Fruit fly (Drosophila melanogaster) whole organism, pupa: ENCODE results near the gene Tspo.

Experiments used
- CG10348 ChIP-seq: fragments of 200-800 bp; sonication (Bioruptor generic); IDR thresholded peaks from 2 replicates; pipeline ENCODE4 v1.3.6; 2022; ENCODE audit warnings: missing biosample characterization, missing genetic modification characterization
- CG13204 ChIP-seq: fragments of 200-800 bp; sonication (Bioruptor generic); optimal IDR thresholded peaks from 2 replicates; lab custom pipeline; 2018; ENCODE audit warnings: missing biosample characterization, mild to moderate bottlenecking, missing genetic modification characterization, moderate library complexity
- CG14655 ChIP-seq: fragments of 200-800 bp; sonication (Bioruptor generic); optimal IDR thresholded peaks from 3 replicates; lab custom pipeline; 2017; ENCODE audit warnings: mild to moderate bottlenecking, missing biosample characterization, missing genetic modification reagents, missing genetic modification characterization
- CG15710 ChIP-seq: fragments of 200-800 bp; sonication (Bioruptor generic); optimal IDR thresholded peaks from 2 replicates; lab custom pipeline; 2018; ENCODE audit warnings: missing biosample characterization, mild to moderate bottlenecking, missing genetic modification characterization, moderate library complexity
- CG17806 ChIP-seq: fragments of 200-800 bp; sonication (Bioruptor generic); optimal IDR thresholded peaks from 2 replicates; lab custom pipeline; 2018; ENCODE audit warnings: missing biosample characterization, mild to moderate bottlenecking, missing genetic modification characterization, moderate library complexity
- CG8159 ChIP-seq: fragments of 200-800 bp; sonication (Bioruptor generic); optimal IDR thresholded peaks from 3 replicates; lab custom pipeline; 2018; ENCODE audit warnings: missing biosample characterization, mild to moderate bottlenecking, missing genetic modification characterization, moderate library complexity
- CG8301 ChIP-seq: fragments of 200-800 bp; sonication (Bioruptor generic); optimal IDR thresholded peaks from 2 replicates; lab custom pipeline; 2018; ENCODE audit warnings: missing biosample characterization, mild to moderate bottlenecking, missing genetic modification characterization
- D1 ChIP-seq: fragments of 200-800 bp; sonication (Bioruptor generic); optimal IDR thresholded peaks from 2 replicates; lab custom pipeline; 2018; ENCODE audit warnings: missing biosample characterization, mild to moderate bottlenecking, missing genetic modification characterization, moderate library complexity
- EcR ChIP-seq: fragments of 200-800 bp; sonication (Bioruptor generic); optimal IDR thresholded peaks from 3 replicates; lab custom pipeline; 2019; ENCODE audit warnings: missing biosample characterization, missing genetic modification characterization, mild to moderate bottlenecking, moderate library complexity, missing genetic modification reagents
- Pif1B ChIP-seq: fragments of 200-800 bp; sonication (Bioruptor generic); optimal IDR thresholded peaks from 3 replicates; lab custom pipeline; 2016; ENCODE audit warnings: missing biosample characterization, missing genetic modification characterization
- rn ChIP-seq: fragments of 200-800 bp; sonication (Bioruptor generic); IDR thresholded peaks from 2 replicates; pipeline ENCODE4 v1.3.6; 2022; ENCODE audit warnings: missing biosample characterization, missing genetic modification characterization

DNA sequence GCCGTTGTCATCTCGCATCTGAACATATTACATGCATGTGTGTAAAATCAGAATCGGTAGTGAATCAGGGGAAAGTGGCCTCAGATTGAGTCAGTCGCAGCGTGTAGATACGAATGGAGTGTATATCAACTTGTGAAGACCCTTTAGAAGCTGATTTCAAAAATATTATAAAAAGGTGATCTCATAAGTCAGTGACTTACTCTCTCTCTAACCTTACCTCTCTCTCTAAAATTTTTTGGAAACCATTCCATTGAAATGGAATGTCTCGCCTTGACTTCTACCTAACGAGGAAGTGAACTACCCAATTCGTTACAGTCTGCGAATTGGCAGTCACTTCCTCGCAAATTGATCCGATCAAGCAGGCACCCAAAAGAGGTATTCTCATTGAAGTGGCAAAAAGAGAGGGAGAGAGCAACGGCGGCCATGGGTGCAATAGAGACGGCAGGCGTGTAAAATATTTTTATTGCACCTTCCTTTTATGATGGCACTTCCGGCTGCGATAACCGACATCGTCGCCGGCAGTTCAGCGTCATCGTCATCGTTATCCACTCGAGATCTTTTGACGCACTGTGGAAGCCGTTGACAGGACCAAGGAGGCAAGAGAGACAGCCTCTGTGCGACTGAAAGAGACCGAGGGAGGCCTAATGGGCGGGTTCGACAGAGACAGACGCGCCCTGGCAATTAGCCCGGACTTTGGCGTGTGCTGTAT lies 41.3 kb upstream of the Tspo start:
- no peak for TF ChIP-seq rn (GFP tag; lab: Robert Waterston, UW)
- no peak for TF ChIP-seq CG14655 (GFP tag; lab: Kevin White, UChicago)
- TF ChIP-seq D1 (tag; lab: Kevin White, UChicago) = no peak
- TF ChIP-seq CG10348 (GFP tag; lab: Robert Waterston, UW) = no peak
- peak; percentile 35 for TF ChIP-seq CG15710 (tag; lab: Kevin White, UChicago)
- peak; percentile 45 for TF ChIP-seq CG8159 (tag; lab: Kevin White, UChicago)
- TF ChIP-seq CG17806 = peak; percentile 13
- TF ChIP-seq CG13204 (GFP tag; lab: Kevin White, UChicago) = no peak
- TF ChIP-seq Pif1B (GFP tag; lab: Kevin White, UChicago) = peak; percentile 22
- TF ChIP-seq EcR (GFP tag; lab: Kevin White, UChicago) = no peak
- no peak for TF ChIP-seq CG8301 (tag; lab: Kevin White, UChicago)
